Fruit fly (Drosophila melanogaster) whole organism, wandering third instar larva: ENCODE results near the gene CG18787.

Source experiments
- Abd-B ChIP-seq: fragments of >200 bp; optimal IDR thresholded peaks from 2 replicates; lab custom pipeline; 2017; ENCODE audit warnings: missing biosample characterization, missing genetic modification characterization
- CG32264 ChIP-seq: fragments of 200-800 bp; sonication (Bioruptor generic); optimal IDR thresholded peaks from 2 replicates; lab custom pipeline; 2016; ENCODE audit warnings: missing biosample characterization, missing genetic modification characterization
- CG9705 ChIP-seq: fragments of 200-800 bp; sonication (Bioruptor generic); optimal IDR thresholded peaks from 2 replicates; lab custom pipeline; 2018; ENCODE audit warnings: missing biosample characterization, mild to moderate bottlenecking, missing genetic modification characterization
- CrebA ChIP-seq: fragments of 200-800 bp; sonication (Bioruptor generic); optimal IDR thresholded peaks from 2 replicates; lab custom pipeline; 2016; ENCODE audit warnings: missing biosample characterization, mild to moderate bottlenecking, missing genetic modification characterization, borderline replicate concordance
- Dfd ChIP-seq: fragments of >200 bp; optimal IDR thresholded peaks from 2 replicates; lab custom pipeline; 2017; ENCODE audit warnings: missing biosample characterization, missing genetic modification characterization
- Dif ChIP-seq: fragments of 200-275, 200-300 bp; sonication (Bioruptor generic); optimal IDR thresholded peaks from 2 replicates; lab custom pipeline; 2018; ENCODE audit warnings: missing biosample characterization, missing genetic modification characterization; ENCODE audit not compliant: partially characterized antibody
- GATAd ChIP-seq: sonication (Bioruptor generic); optimal IDR thresholded peaks from 2 replicates; lab custom pipeline; 2016; ENCODE audit warnings: missing biosample characterization, missing genetic modification characterization
- HLH106 ChIP-seq: fragments of 200-800 bp; optimal IDR thresholded peaks from 3 replicates; lab custom pipeline; 2019; ENCODE audit warnings: missing biosample characterization, mild to moderate bottlenecking, missing genetic modification characterization, moderate library complexity
- Hnf4 ChIP-seq: fragments of 200-800 bp; sonication (Bioruptor generic); optimal IDR thresholded peaks from 2 replicates; lab custom pipeline; 2016; ENCODE audit warnings: missing biosample characterization, mild to moderate bottlenecking, missing genetic modification characterization
- Hr78 ChIP-seq: fragments of >200 bp; optimal IDR thresholded peaks from 2 replicates; lab custom pipeline; 2017; ENCODE audit warnings: missing biosample characterization, missing genetic modification characterization
- Hr83 ChIP-seq: fragments of 200-300 bp; sonication (Bioruptor generic); optimal IDR thresholded peaks from 2 replicates; lab custom pipeline; 2016; ENCODE audit warnings: missing biosample characterization, mild to moderate bottlenecking, missing genetic modification characterization, moderate library complexity; ENCODE audit not compliant: poor library complexity, severe bottlenecking
- Jra ChIP-seq: sonication (Bioruptor generic); optimal IDR thresholded peaks from 2 replicates; lab custom pipeline; 2016; ENCODE audit warnings: missing biosample characterization, missing genetic modification characterization
- Mio ChIP-seq: sonication (Bioruptor generic); optimal IDR thresholded peaks from 2 replicates; lab custom pipeline; 2016; ENCODE audit warnings: missing biosample characterization, missing genetic modification characterization
- Myc ChIP-seq: fragments of >200 bp; optimal IDR thresholded peaks from 2 replicates; lab custom pipeline; 2017
- N ChIP-seq: fragments of >200 bp; optimal IDR thresholded peaks from 2 replicates; lab custom pipeline; 2018; ENCODE audit warnings: missing biosample characterization, missing external identifiers, missing genetic modification characterization
- OdsH ChIP-seq: fragments of 200-800 bp; sonication (Bioruptor generic); optimal IDR thresholded peaks from 2 replicates; lab custom pipeline; 2016; ENCODE audit warnings: missing biosample characterization, mild to moderate bottlenecking, missing genetic modification characterization
- Rel ChIP-seq, 2 experiments: fragments of 200-800 bp; sonication (Bioruptor generic) in 1 of 2; optimal IDR thresholded peaks; 2 replicates in 1 of 2; 3 replicates in 1 of 2; lab custom pipeline; 2016 to 2019; ENCODE audit warnings: mild to moderate bottlenecking in 2 of 2, missing biosample characterization in 2 of 2, missing genetic modification characterization in 2 of 2, moderate library complexity in 1 of 2
- Sp1 ChIP-seq: fragments of 200-800 bp; sonication (Bioruptor generic); optimal IDR thresholded peaks from 3 replicates; lab custom pipeline; 2019; ENCODE audit warnings: missing biosample characterization, mild to moderate bottlenecking, missing genetic modification characterization, moderate library complexity
- Vsx2 ChIP-seq: fragments of 200-300, 225-300 bp; sonication (Bioruptor generic); optimal IDR thresholded peaks from 2 replicates; lab custom pipeline; 2018; ENCODE audit warnings: missing biosample characterization, missing genetic modification characterization; ENCODE audit not compliant: partially characterized antibody
- br ChIP-seq: fragments of 200-800 bp; sonication (Bioruptor generic); optimal IDR thresholded peaks from 2 replicates; lab custom pipeline; 2016; ENCODE audit warnings: missing biosample characterization, missing genetic modification characterization
- brk ChIP-seq: fragments of 200-800 bp; sonication (Bioruptor generic); optimal IDR thresholded peaks from 2 replicates; lab custom pipeline; 2016; ENCODE audit warnings: missing biosample characterization, mild to moderate bottlenecking, missing genetic modification characterization
- dmrt93B ChIP-seq: fragments of 200-800 bp; sonication (Bioruptor generic); optimal IDR thresholded peaks from 2 replicates; lab custom pipeline; 2018; ENCODE audit warnings: missing biosample characterization, mild to moderate bottlenecking, missing genetic modification characterization
- ey ChIP-seq: fragments of 200-800 bp; sonication (Bioruptor generic); optimal IDR thresholded peaks from 2 replicates; lab custom pipeline; 2016; ENCODE audit warnings: missing biosample characterization, missing genetic modification characterization
- foxo ChIP-seq, 2 experiments: fragments of 200-800 bp; sonication (Bioruptor generic); optimal IDR thresholded peaks; 2 replicates in 1 of 2; 3 replicates in 1 of 2; lab custom pipeline; 2016 to 2017; ENCODE audit warnings: missing biosample characterization in 2 of 2, missing genetic modification characterization in 2 of 2
- fru ChIP-seq: fragments of 200-800 bp; sonication (Bioruptor generic); optimal IDR thresholded peaks from 3 replicates; lab custom pipeline; 2016; ENCODE audit warnings: missing biosample characterization, mild to moderate bottlenecking, missing genetic modification characterization
- h ChIP-seq: fragments of 200-800 bp; sonication (Bioruptor generic); optimal IDR thresholded peaks from 3 replicates; lab custom pipeline; 2016; ENCODE audit warnings: missing biosample characterization, mild to moderate bottlenecking, missing genetic modification characterization
- lola ChIP-seq: fragments of >200 bp; optimal IDR thresholded peaks from 2 replicates; lab custom pipeline; 2017; ENCODE audit warnings: missing biosample characterization, missing genetic modification characterization
- psq ChIP-seq: fragments of 200-800 bp; sonication (Bioruptor generic); optimal IDR thresholded peaks from 3 replicates; lab custom pipeline; 2017; ENCODE audit warnings: missing biosample characterization, mild to moderate bottlenecking, missing genetic modification characterization, moderate library complexity
- rgr ChIP-seq: fragments of 200-800 bp; sonication (Bioruptor generic); optimal IDR thresholded peaks from 3 replicates; lab custom pipeline; 2016; ENCODE audit warnings: missing biosample characterization, mild to moderate bottlenecking, missing genetic modification characterization
- sage ChIP-seq: fragments of 200-800 bp; sonication (Bioruptor generic); optimal IDR thresholded peaks from 2 replicates; lab custom pipeline; 2016; ENCODE audit warnings: missing biosample characterization, mild to moderate bottlenecking, missing genetic modification characterization
- sv ChIP-seq: fragments of 200-800 bp; sonication (Bioruptor generic); optimal IDR thresholded peaks from 3 replicates; lab custom pipeline; 2016; ENCODE audit warnings: missing biosample characterization, missing genetic modification characterization
- tai ChIP-seq: sonication (Bioruptor generic); optimal IDR thresholded peaks from 2 replicates; lab custom pipeline; 2016; ENCODE audit warnings: missing biosample characterization, missing genetic modification characterization
- usp ChIP-seq: fragments of >200 bp; optimal IDR thresholded peaks from 2 replicates; lab custom pipeline; 2017; ENCODE audit warnings: missing biosample characterization, missing genetic modification characterization
- woc ChIP-seq: sonication (Bioruptor generic); optimal IDR thresholded peaks from 2 replicates; lab custom pipeline; 2016; ENCODE audit warnings: missing biosample characterization, mild to moderate bottlenecking, missing genetic modification characterization

The CG18787 gene

DNA sequence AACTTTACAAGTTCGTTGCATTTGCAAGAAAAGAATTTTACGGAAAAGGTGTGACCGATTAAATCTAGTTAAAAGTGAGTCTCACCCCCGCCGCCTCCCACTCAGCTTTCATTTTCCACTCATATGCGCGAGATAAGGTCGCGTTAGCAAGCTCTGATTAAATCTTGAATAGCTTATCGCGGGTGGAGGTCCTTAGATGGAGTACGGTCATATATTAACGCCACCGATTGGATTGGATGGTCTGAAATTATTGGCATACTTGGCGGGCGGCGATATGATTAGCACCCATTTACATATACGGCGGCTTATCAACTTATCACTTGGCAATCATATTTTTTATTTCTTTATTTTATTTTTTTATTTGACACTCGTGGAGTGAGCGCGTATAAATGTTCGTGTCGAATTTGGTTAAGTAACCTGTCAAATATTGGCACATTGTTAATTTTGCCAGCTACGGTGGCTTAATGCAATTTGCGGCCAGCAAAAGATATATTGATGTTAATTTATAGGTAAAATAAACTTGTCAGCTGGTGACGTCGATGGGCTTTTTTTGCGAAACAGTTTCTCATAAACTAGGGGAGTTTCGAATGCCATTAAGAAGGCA lies 30.6 kb upstream of the CG18787 start:
- TF ChIP-seq Myc (lab: Kevin White, UChicago) (no peak), Sp1 (GFP tag; lab: Kevin White, UChicago) (peak; percentile 48), h (peak; percentile 67), Dif (GFP tag; lab: Kevin White, UChicago) (peak; percentile 2), Rel (GFP tag; optimal IDR thresholded peaks at IDR 0.05; lab: Kevin White, UChicago) (no peak), Rel (tag; optimal IDR thresholded peaks at IDR 0.05; lab: Kevin White, UChicago) (peak; percentile 15), Abd-B (GFP tag; lab: Kevin White, UChicago) (no peak), br (peak; percentile 51)
- TF ChIP-seq, all 38 proteins: peak for 5

dm6 chr2L:12028808-12029207 lies 29.7 kb upstream of the CG18787 start:
- TF ChIP-seq fru (GFP tag; lab: Kevin White, UChicago) (no peak), foxo (GFP tag; optimal IDR thresholded peaks at IDR 0.05; lab: Kevin White, UChicago) (no peak), CG9705 (GFP tag; lab: Kevin White, UChicago) (no peak), Rel (GFP tag; optimal IDR thresholded peaks at IDR 0.05; lab: Kevin White, UChicago) (no peak), Rel (tag; optimal IDR thresholded peaks at IDR 0.05; lab: Kevin White, UChicago) (no peak), GATAd (no peak), Hnf4 (GFP tag; lab: Kevin White, UChicago) (no peak), usp (GFP tag; lab: Kevin White, UChicago) (no peak), N (GFP tag; lab: Kevin White, UChicago) (no peak), HLH106 (tag; lab: Kevin White, UChicago) (no peak), lola (no peak), ey (GFP tag; lab: Kevin White, UChicago) (no peak), brk (GFP tag; lab: Kevin White, UChicago) (no peak), h (no peak)

dm6 chr2L:12028102-12028501 lies 29.0 kb upstream of the CG18787 start:
- TF ChIP-seq usp (GFP tag; lab: Kevin White, UChicago) (no peak), Myc (lab: Kevin White, UChicago) (no peak), Jra (GFP tag; lab: Kevin White, UChicago) (no peak)

- TF ChIP-seq h: no peak
- TF ChIP-seq CrebA: no peak
Measured at dm6 chr2L:12027435-12027834, 28.3 kb upstream of the CG18787 start, which contains the start of gene dmGlut. Gene dmGlut, plus strand, starts transcription at chr2L:12027438.

dm6 chr2L:12026458-12027431 lies 27.6 kb upstream of the CG18787 start:
- TF ChIP-seq lola: no peak
- peak; percentile 78 for TF ChIP-seq Sp1 (GFP tag; lab: Kevin White, UChicago)
- TF ChIP-seq ey (GFP tag; lab: Kevin White, UChicago): peak; percentile 68
- TF ChIP-seq OdsH (GFP tag; lab: Kevin White, UChicago): peak; percentile 59
- peak; percentile 72 for TF ChIP-seq dmrt93B
- peak; percentile 61 for TF ChIP-seq br
- no peak for TF ChIP-seq Mio (GFP tag; lab: Kevin White, UChicago)
- TF ChIP-seq foxo (GFP tag; optimal IDR thresholded peaks at IDR 0.05; lab: Kevin White, UChicago): peak in 1 of 2 experiments; percentile 77
- peak; percentile 2 for TF ChIP-seq woc (GFP tag; lab: Kevin White, UChicago)
- TF ChIP-seq psq (GFP tag; lab: Kevin White, UChicago): peak; percentile 68
- no peak for TF ChIP-seq N (GFP tag; lab: Kevin White, UChicago)
- TF ChIP-seq fru (GFP tag; lab: Kevin White, UChicago): peak; percentile 56
- TF ChIP-seq CG9705 (GFP tag; lab: Kevin White, UChicago): peak; percentile 35
- peak; percentile 2 for TF ChIP-seq CG32264 (GFP tag; lab: Kevin White, UChicago)
- peak; percentile 36 for TF ChIP-seq h
- no peak for TF ChIP-seq Dif (GFP tag; lab: Kevin White, UChicago)
- no peak for TF ChIP-seq Dfd (GFP tag; lab: Kevin White, UChicago)
- no peak for TF ChIP-seq Rel (GFP tag; optimal IDR thresholded peaks at IDR 0.05; lab: Kevin White, UChicago)
- TF ChIP-seq Rel (tag; optimal IDR thresholded peaks at IDR 0.05; lab: Kevin White, UChicago): peak; percentile 29
- TF ChIP-seq Hr83 (GFP tag; lab: Kevin White, UChicago): no peak
- TF ChIP-seq HLH106 (tag; lab: Kevin White, UChicago): peak; percentile 76
- TF ChIP-seq sv (GFP tag; lab: Kevin White, UChicago): peak; percentile 3
- peak; percentile 41 for TF ChIP-seq brk (GFP tag; lab: Kevin White, UChicago)
- no peak for TF ChIP-seq tai (GFP tag; lab: Kevin White, UChicago)
- no peak for TF ChIP-seq Myc (lab: Kevin White, UChicago)
- peak; percentile 70 for TF ChIP-seq rgr (GFP tag; lab: Kevin White, UChicago)
- TF ChIP-seq Hnf4 (GFP tag; lab: Kevin White, UChicago): peak; percentile 62
- peak; percentile 3 for TF ChIP-seq sage (GFP tag; lab: Kevin White, UChicago)
- peak; percentile 31 for TF ChIP-seq Vsx2 (GFP tag; lab: Kevin White, UChicago)
- no peak for TF ChIP-seq usp (GFP tag; lab: Kevin White, UChicago)
- no peak for TF ChIP-seq Hr78 (GFP tag; lab: Kevin White, UChicago)
